Fruit fly (Drosophila melanogaster): ENCODE measurements around the gene Nbr.

- no peak for TF ChIP-seq CG4496 (GFP tag; IDR thresholded peaks at IDR 0.05)
- TF ChIP-seq CG8159 (tag; optimal IDR thresholded peaks at IDR 0.05) = no peak
Observed at dm6 chr2L:21141714-21142500, 21.0 kb downstream of the Nbr start, which contains the start of gene Dap160.

All from whole organism, pupa.